Fruit fly (Drosophila melanogaster) whole organism, embryonic: ENCODE measurements around the gene yellow-e3.

Source experiments
- Adf1 ChIP-seq: fragments of 200-800 bp; sonication (Bioruptor generic); IDR thresholded peaks from 2 replicates; pipeline ENCODE4 v1.3.6; 2022; ENCODE audit warnings: missing biosample characterization, missing genetic modification characterization
- Blimp-1 ChIP-seq: fragments of 200-800 bp; sonication (Bioruptor generic); optimal IDR thresholded peaks from 3 replicates; lab custom pipeline; 2018; ENCODE audit warnings: missing biosample characterization, missing genetic modification characterization, mild to moderate bottlenecking, moderate library complexity, missing genetic modification reagents
- CG10654 ChIP-seq: fragments of 200-800 bp; sonication (Bioruptor generic); optimal IDR thresholded peaks from 2 replicates; lab custom pipeline; 2016; ENCODE audit warnings: missing biosample characterization, missing genetic modification characterization
- CG11456 ChIP-seq: fragments of 200-800 bp; sonication (Bioruptor generic); IDR thresholded peaks from 3 replicates; pipeline ENCODE4 v1.3.6; 2022; ENCODE audit warnings: missing biosample characterization, missing genetic modification characterization
- CG11560 ChIP-seq: fragments of 200-800 bp; sonication (Bioruptor generic); IDR thresholded peaks from 3 replicates; pipeline ENCODE4 v1.3.6; 2022; ENCODE audit warnings: missing biosample characterization, missing genetic modification characterization
- CG11696 ChIP-seq: fragments of 200-800 bp; sonication (Bioruptor generic); IDR thresholded peaks from 2 replicates; pipeline ENCODE4 v1.3.6; 2022; ENCODE audit warnings: missing biosample characterization, missing genetic modification characterization
- CG12219 ChIP-seq: fragments of 200-800 bp; sonication (Bioruptor generic); optimal IDR thresholded peaks from 3 replicates; lab custom pipeline; 2018; ENCODE audit warnings: missing biosample characterization, mild to moderate bottlenecking, missing genetic modification characterization
- CG14050 ChIP-seq: fragments of 200-800 bp; sonication (Bioruptor generic); IDR thresholded peaks from 3 replicates; pipeline ENCODE4 v1.3.6; 2022; ENCODE audit warnings: missing biosample characterization, missing genetic modification characterization
- CG1529 ChIP-seq: fragments of 200-800 bp; sonication (Bioruptor generic); optimal IDR thresholded peaks from 3 replicates; lab custom pipeline; 2018; ENCODE audit warnings: missing biosample characterization, missing genetic modification characterization
- CG18764 ChIP-seq: fragments of 200-800 bp; sonication (Bioruptor generic); optimal IDR thresholded peaks from 3 replicates; lab custom pipeline; 2016; ENCODE audit warnings: missing biosample characterization, missing genetic modification characterization
- CG2678 ChIP-seq: fragments of 200-800 bp; sonication (Bioruptor generic); optimal IDR thresholded peaks from 3 replicates; lab custom pipeline; 2019; ENCODE audit warnings: missing biosample characterization, mild to moderate bottlenecking, missing genetic modification characterization, moderate library complexity
- CG4617 ChIP-seq: fragments of 200-800 bp; sonication (Bioruptor generic); optimal IDR thresholded peaks from 3 replicates; lab custom pipeline; 2016; ENCODE audit warnings: missing biosample characterization, missing genetic modification characterization, borderline replicate concordance
- CG4707 ChIP-seq: fragments of 200-800 bp; sonication (Bioruptor generic); optimal IDR thresholded peaks from 2 replicates; lab custom pipeline; 2018; ENCODE audit warnings: missing biosample characterization, mild to moderate bottlenecking, missing genetic modification characterization, moderate library complexity
- CG4730 ChIP-seq: fragments of 200-800 bp; sonication (Bioruptor generic); IDR thresholded peaks from 2 replicates; pipeline ENCODE4 v1.3.6; 2022; ENCODE audit warnings: missing biosample characterization, missing genetic modification characterization
- CG5953 ChIP-seq: fragments of 200-800 bp; sonication (Bioruptor generic); IDR thresholded peaks from 2 replicates; pipeline ENCODE4 v1.3.6; 2022; ENCODE audit warnings: missing biosample characterization, missing genetic modification characterization
- CG7271 ChIP-seq: fragments of 200-800 bp; sonication (Bioruptor generic); optimal IDR thresholded peaks from 2 replicates; lab custom pipeline; 2018; ENCODE audit warnings: missing biosample characterization, mild to moderate bottlenecking, missing genetic modification characterization, moderate library complexity
- CG7839 ChIP-seq: fragments of 200-800 bp; sonication (Bioruptor generic); optimal IDR thresholded peaks from 3 replicates; lab custom pipeline; 2018; ENCODE audit warnings: missing biosample characterization, mild to moderate bottlenecking, missing genetic modification characterization, moderate library complexity
- CG8281 ChIP-seq: fragments of 200-800 bp; sonication (Bioruptor generic); optimal IDR thresholded peaks from 2 replicates; lab custom pipeline; 2018; ENCODE audit warnings: missing biosample characterization, mild to moderate bottlenecking, missing genetic modification characterization, moderate library complexity
- CG8924 ChIP-seq: fragments of 200-800 bp; optimal IDR thresholded peaks from 3 replicates; lab custom pipeline; 2019; ENCODE audit warnings: missing biosample characterization, mild to moderate bottlenecking, missing genetic modification characterization, moderate library complexity
- D ChIP-seq, 2 experiments: fragments of 200-800 bp in 1 of 2; fragments of >200 bp in 1 of 2; sonication (Bioruptor generic) in 1 of 2; optimal IDR thresholded peaks; 2 replicates in 1 of 2; 3 replicates in 1 of 2; lab custom pipeline; 2017; ENCODE audit warnings: mild to moderate bottlenecking in 1 of 2, missing biosample characterization in 1 of 2, missing genetic modification characterization in 1 of 2, missing genetic modification reagents in 1 of 2
- Dek ChIP-seq: fragments of 200-800 bp; sonication (Bioruptor generic); optimal IDR thresholded peaks from 3 replicates; lab custom pipeline; 2019; ENCODE audit warnings: missing biosample characterization, mild to moderate bottlenecking, missing genetic modification characterization, moderate library complexity
- HmgZ ChIP-seq: fragments of 200-800 bp; sonication (Bioruptor generic); optimal IDR thresholded peaks from 2 replicates; lab custom pipeline; 2018; ENCODE audit warnings: missing biosample characterization, mild to moderate bottlenecking, missing genetic modification characterization
- Hr51 ChIP-seq, 2 experiments: fragments of 200-800 bp; sonication (Bioruptor generic); optimal IDR thresholded peaks; 2 replicates in 1 of 2; 3 replicates in 1 of 2; lab custom pipeline; 2016 to 2018; ENCODE audit warnings: missing biosample characterization in 2 of 2, missing genetic modification characterization in 2 of 2, mild to moderate bottlenecking in 1 of 2, moderate library complexity in 1 of 2
- Kr ChIP-seq: fragments of 200-800 bp; sonication (Bioruptor generic); optimal IDR thresholded peaks from 2 replicates; lab custom pipeline; 2017; ENCODE audit warnings: missing biosample characterization, mild to moderate bottlenecking, missing genetic modification characterization
- Lpt ChIP-seq: fragments of >200 bp; optimal IDR thresholded peaks from 2 replicates; lab custom pipeline; 2018; ENCODE audit warnings: missing biosample characterization, missing genetic modification characterization
- Max ChIP-seq: fragments of 200-800 bp; sonication (Bioruptor generic); optimal IDR thresholded peaks from 2 replicates; lab custom pipeline; 2016; ENCODE audit warnings: missing biosample characterization, mild to moderate bottlenecking, missing genetic modification characterization
- Pdp1 ChIP-seq, 2 experiments: fragments of 200-800 bp; sonication (Bioruptor generic); optimal IDR thresholded peaks; 3 replicates each; lab custom pipeline; 2016; ENCODE audit warnings: missing biosample characterization in 2 of 2, missing genetic modification characterization in 2 of 2, mild to moderate bottlenecking in 1 of 2, moderate library complexity in 1 of 2
- Sry-β ChIP-seq: fragments of 200-800 bp; sonication (Bioruptor generic); optimal IDR thresholded peaks from 2 replicates; lab custom pipeline; 2018; ENCODE audit warnings: missing biosample characterization, mild to moderate bottlenecking, missing genetic modification characterization, moderate library complexity
- abd-A ChIP-seq: fragments of 200-800 bp; sonication (Bioruptor generic); optimal IDR thresholded peaks from 3 replicates; lab custom pipeline; 2019; ENCODE audit warnings: missing biosample characterization, mild to moderate bottlenecking, missing genetic modification characterization, moderate library complexity
- ase ChIP-seq: fragments of 200-800 bp; sonication (Bioruptor generic); IDR thresholded peaks from 3 replicates; pipeline ENCODE4 v1.3.6; 2022; ENCODE audit warnings: missing biosample characterization, missing genetic modification characterization
- btn ChIP-seq: fragments of 200-800 bp; sonication (Bioruptor generic); optimal IDR thresholded peaks from 2 replicates; lab custom pipeline; 2016; ENCODE audit warnings: missing biosample characterization, missing genetic modification characterization
- croc ChIP-seq: fragments of 200-800 bp; sonication (Bioruptor generic); conservative IDR thresholded peaks from 3 replicates; pipeline ENCODE4 v1.3.6; 2022; ENCODE audit warnings: missing biosample characterization, missing genetic modification characterization
- ewg ChIP-seq: fragments of 200-800 bp; sonication (Bioruptor generic); optimal IDR thresholded peaks from 3 replicates; lab custom pipeline; 2017; ENCODE audit warnings: mild to moderate bottlenecking, missing biosample characterization, missing genetic modification reagents, missing genetic modification characterization
- fd3F ChIP-seq: fragments of 200-800 bp; sonication (Bioruptor generic); optimal IDR thresholded peaks from 2 replicates; lab custom pipeline; 2018; ENCODE audit warnings: missing biosample characterization, mild to moderate bottlenecking, missing genetic modification characterization, moderate library complexity
- gfzf ChIP-seq: fragments of 200-800 bp; sonication (Bioruptor generic); optimal IDR thresholded peaks from 2 replicates; lab custom pipeline; 2016; ENCODE audit warnings: missing biosample characterization, mild to moderate bottlenecking, missing genetic modification characterization, moderate library complexity
- hbn ChIP-seq: fragments of 200-800 bp; sonication (Bioruptor generic); IDR thresholded peaks from 2 replicates; pipeline ENCODE4 v1.3.6; 2022; ENCODE audit warnings: missing biosample characterization, missing genetic modification characterization; ENCODE audit not compliant: partially characterized antibody
- knrl ChIP-seq: fragments of 200-800 bp; sonication (Bioruptor generic); IDR thresholded peaks from 3 replicates; pipeline ENCODE4 v1.3.6; 2022; ENCODE audit warnings: missing biosample characterization, missing genetic modification characterization; ENCODE audit not compliant: partially characterized antibody
- lilli ChIP-seq: fragments of 200-800 bp; sonication (Bioruptor generic); optimal IDR thresholded peaks from 3 replicates; lab custom pipeline; 2016; ENCODE audit warnings: missing biosample characterization, missing genetic modification characterization
- pan ChIP-seq, 4 experiments: fragments of >200 bp in 3 of 4; fragments of 200-800 bp in 1 of 4; sonication (Bioruptor generic) in 1 of 4; optimal IDR thresholded peaks in 3 of 4; IDR thresholded peaks in 1 of 4; 2 replicates each; pipeline versions ENCODE4 v1.3.6 to Lab custom; 2017 to 2022; ENCODE audit warnings: missing biosample characterization in 2 of 4, missing genetic modification characterization in 2 of 4, mixed read lengths in 1 of 4
- pb ChIP-seq: fragments of 200-800 bp; sonication (Bioruptor generic); optimal IDR thresholded peaks from 3 replicates; lab custom pipeline; 2016; ENCODE audit warnings: missing biosample characterization, missing genetic modification characterization
- pfk ChIP-seq: fragments of 200-800 bp; sonication (Bioruptor generic); optimal IDR thresholded peaks from 2 replicates; lab custom pipeline; 2018; ENCODE audit warnings: missing biosample characterization, mild to moderate bottlenecking, missing genetic modification characterization, moderate library complexity
- salm ChIP-seq: fragments of 200-800 bp; sonication (Bioruptor generic); optimal IDR thresholded peaks from 2 replicates; lab custom pipeline; 2018; ENCODE audit warnings: missing biosample characterization, mild to moderate bottlenecking, missing genetic modification characterization
- sens ChIP-seq: fragments of 200-800 bp; sonication (Bioruptor generic); peaks from one replicate; lab custom pipeline; 2016; ENCODE audit warnings: missing biosample characterization, missing genetic modification characterization
- sima ChIP-seq: fragments of 200-800 bp; sonication (Bioruptor generic); optimal IDR thresholded peaks from 2 replicates; lab custom pipeline; 2016; ENCODE audit warnings: missing biosample characterization, missing genetic modification characterization
- sisA ChIP-seq: fragments of 200-800 bp; sonication (Bioruptor generic); IDR thresholded peaks from 2 replicates; pipeline ENCODE4 v1.3.6; 2022; ENCODE audit warnings: missing biosample characterization, missing genetic modification characterization
- so ChIP-seq: fragments of 200-800 bp; sonication (Bioruptor generic); IDR thresholded peaks from 3 replicates; pipeline ENCODE4 v1.3.6; 2022; ENCODE audit warnings: missing biosample characterization, missing genetic modification characterization
- sr ChIP-seq: fragments of 200-800 bp; sonication (Bioruptor generic); IDR thresholded peaks from 3 replicates; pipeline ENCODE4 v1.3.6; 2022; ENCODE audit warnings: missing biosample characterization, missing genetic modification characterization
- twi ChIP-seq: fragments of 200-800 bp; optimal IDR thresholded peaks from 2 replicates; lab custom pipeline; 2019; ENCODE audit warnings: missing biosample characterization, mild to moderate bottlenecking, missing genetic modification characterization, moderate library complexity
- vfl ChIP-seq: fragments of 200-800 bp; sonication (Bioruptor generic); optimal IDR thresholded peaks from 2 replicates; lab custom pipeline; 2016; ENCODE audit warnings: missing biosample characterization, missing genetic modification characterization

The yellow-e3 gene

DNA sequence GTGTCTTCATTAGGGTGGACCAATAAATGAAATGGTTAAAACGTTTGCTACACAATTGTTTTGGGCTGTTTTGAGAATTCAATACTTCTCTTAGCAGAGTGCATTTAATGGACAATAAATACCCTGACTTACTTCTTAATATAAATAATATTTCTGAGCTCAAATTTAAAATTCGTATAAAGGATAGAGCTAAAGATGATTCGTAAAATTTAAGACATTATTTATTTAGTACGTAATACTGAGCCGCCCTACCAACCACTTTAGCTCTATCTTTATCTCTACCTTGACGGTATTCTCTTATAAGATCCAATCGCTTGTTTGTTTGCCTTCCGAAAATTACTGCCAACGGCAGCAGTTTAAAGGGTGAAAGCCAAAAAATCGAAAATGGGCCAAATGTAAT is 29.0 kb upstream of the yellow-e3 start (continued):
- TF ChIP-seq CG4730 (GFP tag; lab: Robert Waterston, UW) (peak; percentile 55), salm (tag; lab: Kevin White, UChicago) (peak; percentile 81), HmgZ (tag; lab: Kevin White, UChicago) (peak; percentile 89), sr (0 out of 3 replicates have a peak, but pooled peaks have one; percentile 7), CG7271 (tag; lab: Kevin White, UChicago) (peak; percentile 70), CG18764 (GFP tag; lab: Kevin White, UChicago) (peak; percentile 23), twi (tag; lab: Kevin White, UChicago) (peak; percentile 75), Sry-β (GFP tag; lab: Kevin White, UChicago) (no peak), Blimp-1 (GFP tag; lab: Kevin White, UChicago) (peak; percentile 74), CG11560 (no peak), Pdp1 (GFP tag; optimal IDR thresholded peaks at IDR 0.05; lab: Kevin White, UChicago) (peak; percentile 33 to 63), ase (GFP tag; lab: Robert Waterston, UW) (peak; percentile 62; the same call in 2 of the 3 replicates), CG8281 (peak; percentile 60), fd3F (GFP tag; lab: Kevin White, UChicago) (peak; percentile 91), sens (GFP tag; lab: Kevin White, UChicago) (peak; percentile 97), CG8924 (tag; lab: Kevin White, UChicago) (peak; percentile 89), vfl (GFP tag; lab: Kevin White, UChicago) (peak; percentile 20), Adf1 (GFP tag; lab: Robert Waterston, UW) (peak; percentile 39), sisA (GFP tag; lab: Robert Waterston, UW) (no peak), lilli (GFP tag; lab: Kevin White, UChicago) (peak; percentile 75), CG7839 (tag; lab: Kevin White, UChicago) (peak; percentile 71), hbn (no peak), pb (no peak), sima (GFP tag; lab: Kevin White, UChicago) (no peak), pan (optimal IDR thresholded peaks at IDR 0.05; lab: Kevin White, UChicago) (no peak), pan (GFP tag; optimal IDR thresholded peaks at IDR 0.05 in 1 of 2, IDR thresholded peaks at IDR 0.05 in 1 of 2) (peak in 1 of 2 experiments; percentile 76), so (GFP tag; lab: Robert Waterston, UW) (peak; percentile 89), CG10654 (GFP tag; lab: Kevin White, UChicago) (peak; percentile 64), CG12219 (GFP tag; lab: Kevin White, UChicago) (peak; percentile 93), CG11696 (GFP tag; lab: Robert Waterston, UW) (peak; percentile 75), D (optimal IDR thresholded peaks at IDR 0.05; lab: Kevin White, UChicago) (no peak), D (GFP tag; optimal IDR thresholded peaks at IDR 0.05; lab: Kevin White, UChicago) (peak; percentile 37), gfzf (no peak), CG2678 (peak; percentile 92), Dek (tag; lab: Kevin White, UChicago) (peak; percentile 75), CG4617 (GFP tag; lab: Kevin White, UChicago) (peak; percentile 50), Lpt (GFP tag; lab: Kevin White, UChicago) (no peak), Hr51 (GFP tag; optimal IDR thresholded peaks at IDR 0.05; lab: Kevin White, UChicago) (peak; percentile 10 to 95), ewg (GFP tag; lab: Kevin White, UChicago) (peak; percentile 74), abd-A (tag; lab: Kevin White, UChicago) (no peak), croc (no peak), CG14050 (GFP tag; lab: Robert Waterston, UW) (peak; percentile 85), Kr (no peak), Max (peak; percentile 41), btn (GFP tag; lab: Kevin White, UChicago) (no peak), CG4707 (peak; percentile 79), pfk (GFP tag; lab: Kevin White, UChicago) (no peak), CG1529 (peak; percentile 86), CG11456 (GFP tag; lab: Robert Waterston, UW) (0 out of 3 replicates have a peak, but pooled peaks have one; percentile 40), CG5953 (GFP tag; lab: Robert Waterston, UW) (peak; percentile 30; the same call in 1 of the 2 replicates), knrl (GFP tag; lab: Robert Waterston, UW) (no peak)
